Worm (Caenorhabditis elegans) whole organism, L2 larva: ENCODE measurements around the gene clec-118.

Experiments
- ZK546.5 ChIP-seq: sonication (generic microtip); optimal IDR thresholded peaks from 2 replicates; lab custom pipeline; 2017; ENCODE audit warnings: missing biosample characterization, missing genetic modification characterization
- alr-1 ChIP-seq: fragments of 150-350 bp; optimal IDR thresholded peaks from 2 replicates; lab custom pipeline; 2014; ENCODE audit warnings: missing biosample characterization, missing genetic modification characterization
- ama-1 ChIP-seq: fragments of 150-350 bp; optimal IDR thresholded peaks from 2 replicates; lab custom pipeline; 2018; ENCODE audit warnings: inconsistent platforms
- dmd-4 ChIP-seq: sonication (generic microtip); optimal IDR thresholded peaks from 2 replicates; lab custom pipeline; 2017; ENCODE audit warnings: missing biosample characterization, missing genetic modification characterization
- elt-3 ChIP-seq: sonication (generic microtip); optimal IDR thresholded peaks from 2 replicates; lab custom pipeline; 2017; ENCODE audit warnings: missing biosample characterization, missing genetic modification characterization
- fos-1 ChIP-seq: fragments of 150-350 bp; optimal IDR thresholded peaks from 2 replicates; lab custom pipeline; 2014; ENCODE audit warnings: missing biosample characterization, missing genetic modification characterization
- lsy-2 ChIP-seq, 2 experiments: fragments of 150-350 bp in 1 of 2; sonication (generic microtip) in 1 of 2; optimal IDR thresholded peaks; 2 replicates each; lab custom pipeline; 2014 to 2017; ENCODE audit warnings: missing biosample characterization in 2 of 2, missing genetic modification characterization in 2 of 2
- nhr-12 ChIP-seq: fragments of 150-350 bp; optimal IDR thresholded peaks from 2 replicates; lab custom pipeline; 2014; ENCODE audit warnings: missing biosample characterization, missing genetic modification characterization
- nhr-237 ChIP-seq: fragments of 150-350 bp; optimal IDR thresholded peaks from 2 replicates; lab custom pipeline; 2014; ENCODE audit warnings: missing biosample characterization, missing genetic modification characterization
- nhr-6 ChIP-seq: fragments of 150-350 bp; optimal IDR thresholded peaks from 2 replicates; lab custom pipeline; 2014; ENCODE audit warnings: missing biosample characterization, missing genetic modification characterization
- zag-1 ChIP-seq: fragments of 150-350 bp; optimal IDR thresholded peaks from 2 replicates; lab custom pipeline; 2014; ENCODE audit warnings: missing biosample characterization, missing genetic modification characterization

DNA sequence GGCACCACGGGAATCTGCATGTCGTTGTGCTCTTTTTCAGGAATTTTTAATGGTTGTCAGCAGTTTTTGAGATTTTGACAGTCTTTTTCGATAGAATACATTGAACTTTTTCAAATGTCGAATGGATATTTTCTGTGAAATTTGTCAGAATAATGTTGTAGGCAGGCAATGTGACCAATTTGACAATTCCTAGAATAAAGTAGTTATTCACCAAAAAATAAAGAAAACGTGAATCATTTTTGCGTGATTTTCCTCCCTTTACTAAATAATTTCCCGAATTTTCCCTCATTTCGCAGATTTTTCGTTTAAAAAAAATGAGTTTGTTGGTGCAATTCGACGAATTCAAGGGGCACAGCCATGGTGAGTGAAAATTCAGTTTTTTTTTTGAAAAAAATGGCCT is 3.5 kb downstream of the clec-118 start, which contains the start of gene W04H10.1:
- TF ChIP-seq ama-1 (lab: Kevin White, UChicago) (no peak), nhr-6 (tag; lab: Kevin White, UChicago) (no peak), zag-1 (tag; lab: Kevin White, UChicago) (no peak), dmd-4 (no peak), lsy-2 (tag; optimal IDR thresholded peaks at IDR 0.05; lab: Kevin White, UChicago) (no peak), fos-1 (no peak), nhr-12 (tag; lab: Kevin White, UChicago) (no peak), ZK546.5 (tag; lab: Kevin White, UChicago) (no peak), nhr-237 (tag; lab: Kevin White, UChicago) (no peak), elt-3 (tag; lab: Kevin White, UChicago) (no peak), alr-1 (tag; lab: Kevin White, UChicago) (no peak)
